Fruit fly (Drosophila melanogaster) whole organism, embryonic: ENCODE results near the gene Fie.
A peak's percentile ranks its signal among the peaks of the same experiment; 100 is the strongest.

Experiments
- ATbp ChIP-seq: fragments of 200-800 bp; sonication (Bioruptor generic); optimal IDR thresholded peaks from 2 replicates; lab custom pipeline; 2017; ENCODE audit warnings: missing biosample characterization, mild to moderate bottlenecking, missing genetic modification characterization, missing genetic modification reagents
- Abd-B ChIP-seq: fragments of 200-800 bp; sonication (Bioruptor generic); optimal IDR thresholded peaks from 2 replicates; lab custom pipeline; 2018; ENCODE audit warnings: missing biosample characterization, mild to moderate bottlenecking, missing genetic modification characterization, moderate library complexity
- B-H1 ChIP-seq: fragments of 200-800 bp; sonication (Bioruptor generic); IDR thresholded peaks from 3 replicates; pipeline ENCODE4 v1.3.6; 2022; ENCODE audit warnings: missing biosample characterization, missing genetic modification characterization
- CG10209 ChIP-seq: fragments of 200-800 bp; sonication (Bioruptor generic); optimal IDR thresholded peaks from 3 replicates; lab custom pipeline; 2017; ENCODE audit warnings: missing biosample characterization, mild to moderate bottlenecking, missing genetic modification characterization, missing genetic modification reagents
- CG10979 ChIP-seq: fragments of 200-800 bp; sonication (Bioruptor generic); optimal IDR thresholded peaks from 2 replicates; lab custom pipeline; 2018; ENCODE audit warnings: missing biosample characterization, mild to moderate bottlenecking, missing genetic modification characterization, moderate library complexity
- CG11247 ChIP-seq: fragments of 200-800 bp; sonication (Bioruptor generic); IDR thresholded peaks from 2 replicates; pipeline ENCODE4 v1.3.6; 2022; ENCODE audit warnings: missing biosample characterization, missing genetic modification characterization
- CG1233 ChIP-seq: fragments of 200-800 bp; sonication (Bioruptor generic); optimal IDR thresholded peaks from 4 replicates; lab custom pipeline; 2018; ENCODE audit warnings: missing biosample characterization, mild to moderate bottlenecking, missing genetic modification characterization
- CG14710 ChIP-seq: fragments of 200-800 bp; sonication (Bioruptor generic); optimal IDR thresholded peaks from 3 replicates; lab custom pipeline; 2019; ENCODE audit warnings: missing biosample characterization, mild to moderate bottlenecking, missing genetic modification characterization, moderate library complexity
- CG17612 ChIP-seq: fragments of 200-800 bp; sonication (Bioruptor generic); IDR thresholded peaks from 2 replicates; pipeline ENCODE4 v1.3.6; 2022; ENCODE audit warnings: missing biosample characterization, missing genetic modification characterization
- CG32767 ChIP-seq: fragments of 200-800 bp; sonication (Bioruptor generic); IDR thresholded peaks from 2 replicates; pipeline ENCODE4 v1.3.6; 2022; ENCODE audit warnings: missing biosample characterization, missing genetic modification characterization
- CG32772 ChIP-seq: fragments of 200-800 bp; sonication (Bioruptor generic); IDR thresholded peaks from 2 replicates; pipeline ENCODE4 v1.3.6; 2022; ENCODE audit warnings: missing biosample characterization, missing genetic modification characterization
- CG3995 ChIP-seq: fragments of 200-800 bp; sonication (Bioruptor generic); optimal IDR thresholded peaks from 3 replicates; lab custom pipeline; 2016; ENCODE audit warnings: missing biosample characterization, missing genetic modification characterization
- CG4404 ChIP-seq: fragments of 200-800 bp; sonication (Bioruptor generic); IDR thresholded peaks from 2 replicates; pipeline ENCODE4 v1.3.6; 2022; ENCODE audit warnings: missing biosample characterization, missing genetic modification characterization
- CG4707 ChIP-seq: fragments of 200-800 bp; sonication (Bioruptor generic); optimal IDR thresholded peaks from 2 replicates; lab custom pipeline; 2018; ENCODE audit warnings: missing biosample characterization, mild to moderate bottlenecking, missing genetic modification characterization, moderate library complexity
- CG6654 ChIP-seq: fragments of 200-800 bp; sonication (Bioruptor generic); optimal IDR thresholded peaks from 2 replicates; lab custom pipeline; 2017; ENCODE audit warnings: missing biosample characterization, mild to moderate bottlenecking, missing genetic modification characterization
- CG6765 ChIP-seq: fragments of 200-800 bp; sonication (Bioruptor generic); optimal IDR thresholded peaks from 3 replicates; lab custom pipeline; 2017; ENCODE audit warnings: missing biosample characterization, mild to moderate bottlenecking, missing genetic modification characterization
- CG7372 ChIP-seq: fragments of 200-800 bp; sonication (Bioruptor generic); IDR thresholded peaks from 2 replicates; pipeline ENCODE4 v1.3.6; 2022; ENCODE audit warnings: missing biosample characterization, missing genetic modification characterization
- CG7556 ChIP-seq: fragments of 200-800 bp; sonication (Bioruptor generic); optimal IDR thresholded peaks from 2 replicates; lab custom pipeline; 2017; ENCODE audit warnings: missing biosample characterization, mild to moderate bottlenecking, missing genetic modification characterization
- CG8290 ChIP-seq, 3 experiments: fragments of 200-800 bp; sonication (Bioruptor generic); optimal IDR thresholded peaks; 2 replicates each; lab custom pipeline; 2016 to 2019; ENCODE audit warnings: missing biosample characterization in 3 of 3, missing genetic modification characterization in 3 of 3, mild to moderate bottlenecking in 2 of 3, moderate library complexity in 1 of 3
- CG9727 ChIP-seq: fragments of 200-800 bp; sonication (Bioruptor generic); optimal IDR thresholded peaks from 3 replicates; lab custom pipeline; 2017; ENCODE audit warnings: missing biosample characterization, mild to moderate bottlenecking, missing genetic modification characterization
- CG9876 ChIP-seq: fragments of 200-800 bp; sonication (Bioruptor generic); optimal IDR thresholded peaks from 2 replicates; lab custom pipeline; 2016; ENCODE audit warnings: missing biosample characterization, missing genetic modification characterization
- Drgx ChIP-seq: fragments of 200-800 bp; sonication (Bioruptor generic); IDR thresholded peaks from 2 replicates; pipeline ENCODE4 v1.3.6; 2022; ENCODE audit warnings: missing biosample characterization, missing genetic modification characterization
- Hmx ChIP-seq: fragments of 200-800 bp; sonication (Bioruptor generic); optimal IDR thresholded peaks from 2 replicates; lab custom pipeline; 2016; ENCODE audit warnings: missing biosample characterization, missing genetic modification characterization
- Hr51 ChIP-seq, 2 experiments: fragments of 200-800 bp; sonication (Bioruptor generic); optimal IDR thresholded peaks; 2 replicates in 1 of 2; 3 replicates in 1 of 2; lab custom pipeline; 2016 to 2018; ENCODE audit warnings: missing biosample characterization in 2 of 2, missing genetic modification characterization in 2 of 2, mild to moderate bottlenecking in 1 of 2, moderate library complexity in 1 of 2
- Hr78 ChIP-seq, 2 experiments: fragments of 200-800 bp in 1 of 2; fragments of >200 bp in 1 of 2; sonication (Bioruptor generic) in 1 of 2; optimal IDR thresholded peaks; 2 replicates each; lab custom pipeline; 2017 to 2019; ENCODE audit warnings: missing biosample characterization in 2 of 2, missing genetic modification characterization in 2 of 2, mild to moderate bottlenecking in 1 of 2, moderate library complexity in 1 of 2
- Med ChIP-seq: fragments of 200-800 bp; sonication (Bioruptor generic); peaks from one replicate; lab custom pipeline; 2016; ENCODE audit warnings: missing biosample characterization, missing genetic modification characterization, mild to moderate bottlenecking, inconsistent platforms, moderate library complexity
- Meics ChIP-seq: fragments of 200-800 bp; sonication (Bioruptor generic); optimal IDR thresholded peaks from 2 replicates; lab custom pipeline; 2017; ENCODE audit warnings: missing biosample characterization, mild to moderate bottlenecking, missing genetic modification characterization
- NK7.1 ChIP-seq: fragments of 200-800 bp; sonication (Bioruptor generic); optimal IDR thresholded peaks from 3 replicates; lab custom pipeline; 2016; ENCODE audit warnings: missing biosample characterization, missing genetic modification characterization
- Neu2 ChIP-seq: fragments of 200-800 bp; sonication (Bioruptor generic); optimal IDR thresholded peaks from 3 replicates; lab custom pipeline; 2016; ENCODE audit warnings: missing biosample characterization, missing genetic modification characterization, borderline replicate concordance
- Nf-YB ChIP-seq: fragments of 200-800 bp; sonication (Bioruptor generic); optimal IDR thresholded peaks from 3 replicates; lab custom pipeline; 2019; ENCODE audit warnings: missing biosample characterization, mild to moderate bottlenecking, missing genetic modification characterization, moderate library complexity
- Sox100B ChIP-seq: fragments of 200-800 bp; sonication (Bioruptor generic); optimal IDR thresholded peaks from 3 replicates; lab custom pipeline; 2018; ENCODE audit warnings: missing biosample characterization, mild to moderate bottlenecking, missing genetic modification characterization
- Trl ChIP-seq, 3 experiments: fragments of >200 bp in 2 of 3; fragments of 200-800 bp in 1 of 3; sonication (Bioruptor generic) in 1 of 3; optimal IDR thresholded peaks; 2 replicates in 1 of 3; 3 replicates in 2 of 3; lab custom pipeline; 2016 to 2017; ENCODE audit warnings: missing biosample characterization in 1 of 3, missing genetic modification characterization in 1 of 3
- Xrp1 ChIP-seq: fragments of 200-800 bp; sonication (Bioruptor generic); IDR thresholded peaks from 2 replicates; pipeline ENCODE4 v1.3.6; 2022; ENCODE audit warnings: missing biosample characterization, missing genetic modification characterization
- ara ChIP-seq: fragments of 200-800 bp; sonication (Bioruptor generic); IDR thresholded peaks from 2 replicates; pipeline ENCODE4 v1.3.6; 2022; ENCODE audit warnings: missing biosample characterization, missing genetic modification characterization
- btn ChIP-seq: fragments of 200-800 bp; sonication (Bioruptor generic); optimal IDR thresholded peaks from 2 replicates; lab custom pipeline; 2016; ENCODE audit warnings: missing biosample characterization, missing genetic modification characterization
- crp ChIP-seq, 2 experiments: fragments of 200-800 bp; sonication (Bioruptor generic); optimal IDR thresholded peaks; 2 replicates in 1 of 2; 3 replicates in 1 of 2; lab custom pipeline; 2017; ENCODE audit warnings: missing biosample characterization in 2 of 2, missing genetic modification characterization in 2 of 2, mild to moderate bottlenecking in 1 of 2, moderate library complexity in 1 of 2
- klu ChIP-seq: fragments of 200-800 bp; sonication (Bioruptor generic); IDR thresholded peaks from 2 replicates; pipeline ENCODE4 v1.3.6; 2022; ENCODE audit warnings: missing biosample characterization, missing genetic modification characterization
- kni ChIP-seq: fragments of 200-800 bp; sonication (Bioruptor generic); optimal IDR thresholded peaks from 3 replicates; lab custom pipeline; 2017; ENCODE audit warnings: mild to moderate bottlenecking, missing biosample characterization, missing genetic modification reagents, missing genetic modification characterization
- knrl ChIP-seq: fragments of 200-800 bp; sonication (Bioruptor generic); IDR thresholded peaks from 3 replicates; pipeline ENCODE4 v1.3.6; 2022; ENCODE audit warnings: missing biosample characterization, missing genetic modification characterization; ENCODE audit not compliant: partially characterized antibody
- lab ChIP-seq: fragments of 200-800 bp; sonication (Bioruptor generic); optimal IDR thresholded peaks from 3 replicates; lab custom pipeline; 2017; ENCODE audit warnings: missing biosample characterization, missing genetic modification characterization, mild to moderate bottlenecking, moderate library complexity, missing genetic modification reagents
- odd ChIP-seq: fragments of 200-800 bp; sonication (Bioruptor generic); optimal IDR thresholded peaks from 2 replicates; lab custom pipeline; 2017; ENCODE audit warnings: missing biosample characterization, mild to moderate bottlenecking, missing genetic modification characterization
- row ChIP-seq: fragments of 200-800 bp; sonication (Bioruptor generic); IDR thresholded peaks from 3 replicates; pipeline ENCODE4 v1.3.6; 2022; ENCODE audit warnings: missing biosample characterization, missing genetic modification characterization
- sens ChIP-seq: fragments of 200-800 bp; sonication (Bioruptor generic); peaks from one replicate; lab custom pipeline; 2016; ENCODE audit warnings: missing biosample characterization, missing genetic modification characterization
- slbo ChIP-seq: fragments of 200-800 bp; sonication (Bioruptor generic); IDR thresholded peaks from 2 replicates; pipeline ENCODE4 v1.3.6; 2022; ENCODE audit warnings: missing biosample characterization, missing genetic modification characterization
- sqz ChIP-seq: fragments of 200-800 bp; sonication (Bioruptor generic); optimal IDR thresholded peaks from 3 replicates; lab custom pipeline; 2018; ENCODE audit warnings: missing biosample characterization, mild to moderate bottlenecking, missing genetic modification characterization
- toy ChIP-seq: fragments of 200-800 bp; sonication (Bioruptor generic); IDR thresholded peaks from 2 replicates; pipeline ENCODE4 v1.3.6; 2022; ENCODE audit warnings: missing biosample characterization, missing genetic modification characterization
- trh ChIP-seq: fragments of 200-800 bp; sonication (Bioruptor generic); optimal IDR thresholded peaks from 2 replicates; lab custom pipeline; 2016; ENCODE audit warnings: missing biosample characterization, missing genetic modification characterization
- wdn ChIP-seq: fragments of 200-800 bp; sonication (Bioruptor generic); IDR thresholded peaks from 2 replicates; pipeline ENCODE4 v1.3.6; 2022; ENCODE audit warnings: missing biosample characterization, missing genetic modification characterization
- zen2 ChIP-seq: fragments of 200-800 bp; sonication (Bioruptor generic); IDR thresholded peaks from 3 replicates; pipeline ENCODE4 v1.3.6; 2022; ENCODE audit warnings: missing biosample characterization, missing genetic modification characterization; ENCODE audit not compliant: partially characterized antibody

Gene Fie

DNA sequence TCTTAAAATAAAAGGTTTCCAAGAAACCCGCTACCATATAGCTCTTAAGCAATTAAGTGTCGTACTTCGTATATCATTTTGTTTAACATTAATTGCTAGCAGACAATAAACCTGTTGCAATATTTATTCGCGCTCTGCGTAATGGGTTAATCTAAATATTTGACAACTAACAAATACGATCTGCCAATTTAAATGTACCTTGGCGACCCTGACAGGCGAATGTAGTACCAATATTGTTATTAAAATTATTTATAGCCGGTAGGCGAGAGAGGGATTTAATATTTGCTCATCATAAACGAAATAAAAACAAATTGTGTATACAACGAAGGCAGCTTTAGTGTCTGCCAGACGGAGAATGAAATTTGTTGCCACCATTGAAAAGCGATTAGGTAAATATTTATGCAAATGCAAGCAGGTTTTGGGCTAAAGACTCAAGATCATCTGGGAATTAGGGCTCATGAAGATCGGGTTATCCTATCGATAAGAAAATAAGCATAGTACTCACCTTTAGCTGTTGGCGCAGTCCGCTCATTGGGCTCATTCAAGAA, 40.4 kb downstream of the Fie start (continued):
- TF ChIP-seq crp (GFP tag; optimal IDR thresholded peaks at IDR 0.05; lab: Kevin White, UChicago) (no peak), CG4404 (GFP tag; lab: Robert Waterston, UW) (no peak), CG10209 (GFP tag; lab: Kevin White, UChicago) (peak; percentile 45), btn (GFP tag; lab: Kevin White, UChicago) (no peak), toy (GFP tag; lab: Robert Waterston, UW) (no peak), Hr51 (GFP tag; optimal IDR thresholded peaks at IDR 0.05; lab: Kevin White, UChicago) (no peak), CG6654 (GFP tag; lab: Kevin White, UChicago) (no peak), CG6765 (GFP tag; lab: Kevin White, UChicago) (peak; percentile 23), lab (GFP tag; lab: Kevin White, UChicago) (peak; percentile 81), ATbp (GFP tag; lab: Kevin White, UChicago) (peak; percentile 42), Meics (GFP tag; lab: Kevin White, UChicago) (peak; percentile 45), Neu2 (no peak), CG7556 (peak; percentile 38), Sox100B (GFP tag; lab: Kevin White, UChicago) (peak; percentile 12), B-H1 (GFP tag; lab: Robert Waterston, UW) (no peak), CG17612 (no peak), CG9876 (no peak), CG9727 (no peak), kni (GFP tag; lab: Kevin White, UChicago) (no peak), odd (GFP tag; lab: Kevin White, UChicago) (peak; percentile 23), knrl (no peak), CG8290 (GFP tag; optimal IDR thresholded peaks at IDR 0.05; lab: Kevin White, UChicago) (no peak), CG8290 (tag; optimal IDR thresholded peaks at IDR 0.05; lab: Kevin White, UChicago) (peak in 1 of 2 experiments; percentile 81), CG1233 (peak; percentile 21), CG11247 (no peak), row (GFP tag; lab: Robert Waterston, UW) (no peak)

DNA sequence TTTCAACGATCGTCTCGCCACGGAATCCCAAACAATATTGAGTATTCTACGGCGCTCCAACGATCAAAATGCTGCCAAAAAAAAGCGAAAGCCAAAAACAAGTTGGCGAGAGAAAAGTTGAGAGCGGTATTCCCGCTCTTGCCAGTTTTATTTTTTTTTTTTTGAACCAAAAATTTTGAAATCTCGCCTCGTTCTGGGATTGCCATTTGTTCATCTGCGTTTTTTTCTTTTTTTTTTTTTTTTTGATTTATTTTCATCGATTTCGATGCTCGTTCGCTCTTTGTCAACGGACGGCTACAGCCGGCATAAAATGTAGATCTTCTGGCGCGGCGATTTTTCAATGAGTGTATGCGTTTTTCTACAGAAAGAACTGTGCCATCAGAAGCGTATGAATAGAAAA, 41.2 kb downstream of the Fie start:
- TF ChIP-seq zen2: no peak
- peak; percentile 47 for TF ChIP-seq Med (GFP tag; lab: Kevin White, UChicago)
- TF ChIP-seq CG32772 (GFP tag; lab: Robert Waterston, UW): 0 out of 2 replicates have a peak, but pooled peaks have one; percentile 24
- TF ChIP-seq slbo (GFP tag; lab: Robert Waterston, UW): 0 out of 2 replicates have a peak, but pooled peaks have one; percentile 12
- TF ChIP-seq Trl (optimal IDR thresholded peaks at IDR 0.05; lab: Kevin White, UChicago): peak in 1 of 2 experiments; percentile 31
- TF ChIP-seq Trl (GFP tag; optimal IDR thresholded peaks at IDR 0.05; lab: Kevin White, UChicago): no peak
- TF ChIP-seq ara (GFP tag; lab: Robert Waterston, UW): no peak
- no peak for TF ChIP-seq CG32767 (GFP tag; lab: Robert Waterston, UW)
- TF ChIP-seq Drgx (GFP tag; lab: Robert Waterston, UW): peak; percentile 79

- no peak for TF ChIP-seq wdn (GFP tag; lab: Robert Waterston, UW)
- peak in 1 of 2 experiments; percentile 27 for TF ChIP-seq Hr78 (GFP tag; optimal IDR thresholded peaks at IDR 0.05; lab: Kevin White, UChicago)
- TF ChIP-seq CG14710 (tag; lab: Kevin White, UChicago): no peak
- TF ChIP-seq CG4707 (GFP tag; lab: Kevin White, UChicago): no peak
- TF ChIP-seq CG3995: no peak
- TF ChIP-seq Xrp1 (GFP tag; lab: Robert Waterston, UW): no peak
- TF ChIP-seq CG7372 (GFP tag; lab: Robert Waterston, UW): peak; percentile 77
- no peak for TF ChIP-seq sqz (GFP tag; lab: Kevin White, UChicago)
- TF ChIP-seq Nf-YB: no peak
- TF ChIP-seq klu (GFP tag; lab: Robert Waterston, UW): no peak
- no peak for TF ChIP-seq Hmx (GFP tag; lab: Kevin White, UChicago)
- TF ChIP-seq CG10979: no peak
- no peak for TF ChIP-seq Abd-B (GFP tag; lab: Kevin White, UChicago)
- TF ChIP-seq NK7.1 (GFP tag; lab: Kevin White, UChicago): no peak
- no peak for TF ChIP-seq trh
- TF ChIP-seq sens (GFP tag; lab: Kevin White, UChicago): peak; percentile 70
Measured at dm6 chr3L:3934110-3934509, 41.7 kb downstream of the Fie start.
